Worm (Caenorhabditis elegans): ENCODE data around the gene C23H5.15.

C23H5.15 gene

ce11 chrIV:2102793-2103192 lies at the start of gene C23H5.15:
Gene C23H5.15 (minus strand): TSS chrIV:2102893.
- TF ChIP-seq ceh-44 (GFP tag; IDR thresholded peaks at IDR 0.05) = no peak
- no peak for TF ChIP-seq T20F7.1 (GFP tag; optimal IDR thresholded peaks at IDR 0.05)
- no peak for TF ChIP-seq dve-1 (tag; optimal IDR thresholded peaks at IDR 0.05; ENCODE audit: insufficient read depth)
- TF ChIP-seq hlh-30 (tag; optimal IDR thresholded peaks at IDR 0.05; ENCODE audit: insufficient read depth) = no peak
- TF ChIP-seq gei-8 (GFP tag; optimal IDR thresholded peaks at IDR 0.05) = no peak
- TF ChIP-seq Y75B8A.6 (GFP tag; IDR thresholded peaks at IDR 0.05) = no peak
- no peak for TF ChIP-seq lin-29 (GFP tag; IDR thresholded peaks at IDR 0.05)
- no peak for TF ChIP-seq skn-1 (tag; optimal IDR thresholded peaks at IDR 0.05)
- TF ChIP-seq hmg-1.1 (GFP tag; IDR thresholded peaks at IDR 0.05) = no peak
- no peak for TF ChIP-seq zip-2 (tag; optimal IDR thresholded peaks at IDR 0.05)
- no peak for TF ChIP-seq arid-1 (GFP tag; conservative IDR thresholded peaks at IDR 0.05)
- no peak for TF ChIP-seq T26A8.4 (GFP tag; IDR thresholded peaks at IDR 0.05)
- no peak for TF ChIP-seq madf-5 (GFP tag; IDR thresholded peaks at IDR 0.05)
- TF ChIP-seq lin-1 (GFP tag; IDR thresholded peaks at IDR 0.05) = no peak

- TF ChIP-seq egl-43 (GFP tag; IDR thresholded peaks at IDR 0.05) (no peak), lin-29 (GFP tag; IDR thresholded peaks at IDR 0.05) (no peak), vab-7 (GFP tag; IDR thresholded peaks at IDR 0.05) (no peak), unc-130 (GFP tag; optimal IDR thresholded peaks at IDR 0.05) (no peak), nhr-10 (tag; optimal IDR thresholded peaks at IDR 0.05) (no peak), mep-1 (tag; optimal IDR thresholded peaks at IDR 0.05) (no peak), pha-4 (GFP tag; IDR thresholded peaks at IDR 0.05) (no peak), pha-4 (tag; optimal IDR thresholded peaks at IDR 0.05) (no peak), hif-1 (tag; optimal IDR thresholded peaks at IDR 0.05) (no peak), ceh-62 (tag; optimal IDR thresholded peaks at IDR 0.05) (no peak), daf-16 (GFP tag; optimal IDR thresholded peaks at IDR 0.05) (no peak), daf-16 (tag; optimal IDR thresholded peaks at IDR 0.05) (no peak), set-16 (GFP tag; IDR thresholded peaks at IDR 0.05) (no peak), php-3 (GFP tag; IDR thresholded peaks at IDR 0.05) (no peak), nhr-28 (tag; optimal IDR thresholded peaks at IDR 0.05) (peak; percentile 70), mxl-3 (GFP tag; optimal IDR thresholded peaks at IDR 0.05) (peak; percentile 17), F44E2.7 (GFP tag; IDR thresholded peaks at IDR 0.05) (no peak), duxl-1 (tag; optimal IDR thresholded peaks at IDR 0.05; ENCODE audit: poor library complexity) (no peak), hlh-30 (tag; optimal IDR thresholded peaks at IDR 0.05; ENCODE audit: insufficient read depth) (peak; percentile 63), cey-2 (tag; optimal IDR thresholded peaks at IDR 0.05; ENCODE audit: borderline replicate concordance, insufficient read depth) (peak; percentile 14), zip-2 (tag; optimal IDR thresholded peaks at IDR 0.05) (no peak), tag-97 (GFP tag; IDR thresholded peaks at IDR 0.05) (no peak), nhr-6 (tag; optimal IDR thresholded peaks at IDR 0.05) (no peak), nhr-48 (tag; optimal IDR thresholded peaks at IDR 0.05) (peak; percentile 94), dve-1 (tag; optimal IDR thresholded peaks at IDR 0.05; ENCODE audit: insufficient read depth) (peak; percentile 10), mdl-1 (tag; optimal IDR thresholded peaks at IDR 0.05) (peak in 1 of 2 experiments; percentile 29), ceh-82 (tag; optimal IDR thresholded peaks at IDR 0.05) (no peak), Y75B8A.6 (GFP tag; IDR thresholded peaks at IDR 0.05) (no peak), zip-11 (GFP tag; IDR thresholded peaks at IDR 0.05) (no peak), daf-19 (GFP tag; conservative IDR thresholded peaks at IDR 0.05) (no peak), ztf-7 (tag; optimal IDR thresholded peaks at IDR 0.05) (no peak), lir-3 (tag; optimal IDR thresholded peaks at IDR 0.05) (no peak), dmd-6 (GFP tag; IDR thresholded peaks at IDR 0.05) (peak; percentile 38), nhr-237 (tag; optimal IDR thresholded peaks at IDR 0.05) (no peak), F26F4.8 (GFP tag; conservative IDR thresholded peaks at IDR 0.05) (no peak), hlh-11 (tag; optimal IDR thresholded peaks at IDR 0.05) (peak; percentile 50), unc-39 (tag; optimal IDR thresholded peaks at IDR 0.05) (no peak), snpc-4 (tag; optimal IDR thresholded peaks at IDR 0.05) (no peak), nhr-11 (tag; optimal IDR thresholded peaks at IDR 0.05) (no peak), aha-1 (tag) (peak; percentile 56), pqm-1 (tag; optimal IDR thresholded peaks at IDR 0.05) (no peak), T26A8.4 (GFP tag; IDR thresholded peaks at IDR 0.05) (no peak)
Observed at ce11 chrIV:2149247-2149756, 46.6 kb upstream of the C23H5.15 start, which contains the start of gene C54E4.5. Gene C54E4.5 (minus strand): TSS chrIV:2149297.
